Fruit fly (Drosophila melanogaster) ovary, adult (tissue): ENCODE results near the gene CG18808.

Experiments used
- CG17801 ChIP-seq: fragments of 200-800 bp; optimal IDR thresholded peaks from 2 replicates; lab custom pipeline; 2019; ENCODE audit warnings: missing biosample characterization, mild to moderate bottlenecking, missing genetic modification characterization, moderate library complexity; ENCODE audit not compliant: partially characterized antibody

Gene CG18808

dm6 chr3L:4805174-4805573 is 2.0 kb downstream of the CG18808 start, which contains the start of gene CG7509:
Gene CG7509 (minus strand): TSS chr3L:4805274.
- no peak for TF ChIP-seq CG17801 (GFP tag; lab: Kevin White, UChicago)

dm6 chr3L:4800641-4801040 is 6.6 kb downstream of the CG18808 start:
- no peak for TF ChIP-seq CG17801 (GFP tag; lab: Kevin White, UChicago)

- TF ChIP-seq CG17801 (GFP tag; lab: Kevin White, UChicago) = no peak
Observed at dm6 chr3L:4776432-4776831, 30.8 kb downstream of the CG18808 start.

dm6 chr3L:4757583-4757982 is 49.6 kb downstream of the CG18808 start, which contains the start of gene CG13711:
Gene CG13711 (plus strand): TSS chr3L:4757883.
- TF ChIP-seq CG17801 (GFP tag; lab: Kevin White, UChicago) = no peak
